Worm (Caenorhabditis elegans) whole organism, young adult: ENCODE data around the gene paa-1.

Experiments used
- B0019.2 ChIP-seq: fragments of 200-800 bp; sonication (Bioruptor generic); conservative IDR thresholded peaks from 2 replicates; pipeline ENCODE4 v1.3.6; 2022; ENCODE audit warnings: missing genetic modification reagents, missing genetic modification characterization, missing compliant biosample characterization
- C17E4.6 ChIP-seq: fragments of 200-800 bp; sonication (Bioruptor generic); IDR thresholded peaks from 2 replicates; pipeline ENCODE4 v1.3.6; 2022; ENCODE audit warnings: missing genetic modification reagents, missing genetic modification characterization, missing compliant biosample characterization
- D2030.7 ChIP-seq: fragments of 200-800 bp; sonication (Bioruptor generic); IDR thresholded peaks from 2 replicates; pipeline ENCODE4 v1.3.6; 2022; ENCODE audit warnings: missing genetic modification reagents, missing genetic modification characterization, missing compliant biosample characterization
- K12H6.12 ChIP-seq: fragments of 200-800 bp; sonication (Bioruptor generic); optimal IDR thresholded peaks from 2 replicates; lab custom pipeline; 2018; ENCODE audit warnings: mild to moderate bottlenecking, missing genetic modification characterization, missing compliant biosample characterization
- T26A5.8 ChIP-seq: sonication (generic microtip); optimal IDR thresholded peaks from 2 replicates; lab custom pipeline; 2016; ENCODE audit warnings: missing genetic modification characterization, missing compliant biosample characterization
- Y53G8AR.9 ChIP-seq: fragments of 200-800 bp; sonication (Bioruptor generic); conservative IDR thresholded peaks from 2 replicates; pipeline ENCODE4 v1.3.6; 2022; ENCODE audit warnings: missing genetic modification reagents, missing genetic modification characterization, missing compliant biosample characterization
- Y95B8A.8 ChIP-seq: fragments of 200-800 bp; sonication (Bioruptor generic); IDR thresholded peaks from 2 replicates; pipeline ENCODE4 v1.3.6; 2022; ENCODE audit warnings: missing genetic modification reagents, missing genetic modification characterization, missing compliant biosample characterization
- ZK185.1 ChIP-seq: sonication (generic microtip); optimal IDR thresholded peaks from 2 replicates; lab custom pipeline; 2016; ENCODE audit warnings: mild to moderate bottlenecking, missing genetic modification characterization, missing compliant biosample characterization; ENCODE audit not compliant: poor library complexity, severe bottlenecking
- akir-1 ChIP-seq: fragments of 200-800 bp; sonication (Bioruptor generic); optimal IDR thresholded peaks from 2 replicates; lab custom pipeline; 2018; ENCODE audit warnings: mild to moderate bottlenecking, missing genetic modification characterization, moderate library complexity, missing compliant biosample characterization
- ama-1 ChIP-seq, 3 experiments: fragments of 150-350 bp in 1 of 3; sonication (generic microtip) in 2 of 3; optimal IDR thresholded peaks; 2 replicates each; lab custom pipeline; 2014 to 2018; ENCODE audit warnings: missing biosample characterization in 2 of 3, missing genetic modification characterization in 2 of 3, missing genetic modification reagents in 2 of 3
- atf-7 ChIP-seq: sonication (generic microtip); optimal IDR thresholded peaks from 2 replicates; lab custom pipeline; 2017; ENCODE audit warnings: mild to moderate bottlenecking, missing genetic modification characterization, missing compliant biosample characterization
- athp-1 ChIP-seq: sonication (generic microtip); optimal IDR thresholded peaks from 2 replicates; lab custom pipeline; 2017; ENCODE audit warnings: mild to moderate bottlenecking, missing genetic modification characterization, missing compliant biosample characterization
- bed-2 ChIP-seq: fragments of 200-800 bp; sonication (Bioruptor generic); IDR thresholded peaks from 2 replicates; pipeline ENCODE4 v1.3.6; 2022; ENCODE audit warnings: missing genetic modification reagents, missing genetic modification characterization, missing compliant biosample characterization
- ccch-3 ChIP-seq: fragments of 200-800 bp; sonication (Bioruptor generic); optimal IDR thresholded peaks from 2 replicates; lab custom pipeline; 2018; ENCODE audit warnings: mild to moderate bottlenecking, missing genetic modification characterization, missing compliant biosample characterization
- cebp-1 ChIP-seq, 2 experiments: fragments of 200-800 bp in 1 of 2; sonication (Bioruptor generic) in 1 of 2; sonication (generic microtip) in 1 of 2; IDR thresholded peaks in 1 of 2; optimal IDR thresholded peaks in 1 of 2; 2 replicates each; pipeline versions ENCODE4 v1.3.6 to Lab custom; 2017 to 2022; ENCODE audit warnings: missing compliant biosample characterization in 2 of 2, missing genetic modification characterization in 2 of 2, mild to moderate bottlenecking in 1 of 2, missing genetic modification reagents in 1 of 2, moderate library complexity in 1 of 2
- cebp-2 ChIP-seq: fragments of 200-800 bp; sonication (Bioruptor generic); IDR thresholded peaks from 2 replicates; pipeline ENCODE4 v1.3.6; 2022; ENCODE audit warnings: missing genetic modification characterization, missing compliant biosample characterization
- ceh-100 ChIP-seq: fragments of 200-800 bp; sonication (Bioruptor generic); IDR thresholded peaks from 2 replicates; pipeline ENCODE4 v1.3.6; 2022; ENCODE audit warnings: missing genetic modification reagents, missing genetic modification characterization, missing compliant biosample characterization
- ceh-27 ChIP-seq: fragments of 200-800 bp; sonication (Bioruptor generic); optimal IDR thresholded peaks from 2 replicates; lab custom pipeline; 2018; ENCODE audit warnings: mild to moderate bottlenecking, missing genetic modification characterization, moderate library complexity, missing compliant biosample characterization
- ceh-79 ChIP-seq: sonication (generic microtip); optimal IDR thresholded peaks from 2 replicates; lab custom pipeline; 2017; ENCODE audit warnings: mild to moderate bottlenecking, missing genetic modification characterization, missing compliant biosample characterization
- ceh-91 ChIP-seq: fragments of 200-800 bp; sonication (Bioruptor generic); IDR thresholded peaks from 2 replicates; pipeline ENCODE4 v1.3.6; 2022; ENCODE audit warnings: missing genetic modification reagents, missing genetic modification characterization, missing compliant biosample characterization
- dox-1 ChIP-seq: fragments of 200-800 bp; sonication (Bioruptor generic); IDR thresholded peaks from 2 replicates; pipeline ENCODE4 v1.3.6; 2022; ENCODE audit warnings: missing genetic modification reagents, missing genetic modification characterization, missing compliant biosample characterization
- dpl-1 ChIP-seq: fragments of 150-350 bp; optimal IDR thresholded peaks from 2 replicates; lab custom pipeline; 2014; ENCODE audit warnings: missing biosample characterization, missing genetic modification reagents, missing genetic modification characterization
- ekl-4 ChIP-seq: fragments of 200-800 bp; sonication (Bioruptor generic); IDR thresholded peaks from 2 replicates; pipeline ENCODE4 v1.3.6; 2022; ENCODE audit warnings: missing genetic modification reagents, missing genetic modification characterization, missing compliant biosample characterization
- ets-4 ChIP-seq: fragments of 200-800 bp; sonication (Bioruptor generic); optimal IDR thresholded peaks from 2 replicates; lab custom pipeline; 2018; ENCODE audit warnings: mild to moderate bottlenecking, missing genetic modification characterization, missing compliant biosample characterization
- fkh-3 ChIP-seq: sonication (generic microtip); optimal IDR thresholded peaks from 2 replicates; lab custom pipeline; 2016; ENCODE audit warnings: mild to moderate bottlenecking, missing genetic modification characterization, missing compliant biosample characterization
- hlh-12 ChIP-seq: sonication (generic microtip); optimal IDR thresholded peaks from 2 replicates; lab custom pipeline; 2016; ENCODE audit warnings: missing genetic modification characterization, missing compliant biosample characterization
- hmg-1.2 ChIP-seq: fragments of 200-800 bp; sonication (Bioruptor generic); IDR thresholded peaks from 2 replicates; pipeline ENCODE4 v1.3.6; 2022; ENCODE audit warnings: missing genetic modification reagents, missing genetic modification characterization, missing compliant biosample characterization
- hrde-1 ChIP-seq: sonication (generic microtip); optimal IDR thresholded peaks from 2 replicates; lab custom pipeline; 2016; ENCODE audit warnings: missing genetic modification characterization, mild to moderate bottlenecking, missing compliant biosample characterization, moderate library complexity, missing genotype, missing genetic modification reagents, borderline replicate concordance
- lin-35 ChIP-seq, 3 experiments: fragments of 150-350 bp in 2 of 3; sonication (generic microtip) in 1 of 3; optimal IDR thresholded peaks; 2 replicates each; lab custom pipeline; 2014 to 2018; ENCODE audit warnings: missing biosample characterization in 3 of 3, missing genetic modification characterization in 3 of 3, missing genetic modification reagents in 3 of 3
- lin-40 ChIP-seq: sonication (generic microtip); optimal IDR thresholded peaks from 2 replicates; lab custom pipeline; 2016; ENCODE audit warnings: missing genetic modification characterization, mild to moderate bottlenecking, missing compliant biosample characterization, missing genotype, missing genetic modification reagents
- lin-54 ChIP-seq: fragments of 200-800 bp; sonication (Bioruptor generic); optimal IDR thresholded peaks from 2 replicates; lab custom pipeline; 2018; ENCODE audit warnings: mild to moderate bottlenecking, missing genetic modification characterization, missing compliant biosample characterization
- lsl-1 ChIP-seq: fragments of 200-800 bp; sonication (Bioruptor generic); optimal IDR thresholded peaks from 2 replicates; lab custom pipeline; 2018; ENCODE audit warnings: mild to moderate bottlenecking, missing genetic modification characterization, moderate library complexity, missing compliant biosample characterization
- madf-10 ChIP-seq: sonication (generic microtip); optimal IDR thresholded peaks from 2 replicates; lab custom pipeline; 2016; ENCODE audit warnings: mild to moderate bottlenecking, missing genetic modification characterization, missing compliant biosample characterization
- madf-8 ChIP-seq: fragments of 200-800 bp; sonication (Bioruptor generic); conservative IDR thresholded peaks from 2 replicates; pipeline ENCODE4 v1.3.6; 2022; ENCODE audit warnings: missing genetic modification reagents, missing genetic modification characterization, missing compliant biosample characterization
- mcd-1 ChIP-seq: fragments of 200-800 bp; sonication (Bioruptor generic); IDR thresholded peaks from 2 replicates; pipeline ENCODE4 v1.3.6; 2022; ENCODE audit warnings: missing genetic modification reagents, missing genetic modification characterization, missing compliant biosample characterization
- mes-4 ChIP-seq: sonication (generic microtip); optimal IDR thresholded peaks from 2 replicates; lab custom pipeline; 2016; ENCODE audit warnings: missing genotype, missing genetic modification characterization, missing compliant biosample characterization
- mxl-1 ChIP-seq: sonication (generic microtip); optimal IDR thresholded peaks from 2 replicates; lab custom pipeline; 2016; ENCODE audit warnings: missing genetic modification characterization, missing compliant biosample characterization
- nhr-80 ChIP-seq: sonication (generic microtip); optimal IDR thresholded peaks from 2 replicates; lab custom pipeline; 2016; ENCODE audit warnings: missing genetic modification characterization, missing compliant biosample characterization
- nhr-90 ChIP-seq: sonication (generic microtip); optimal IDR thresholded peaks from 2 replicates; lab custom pipeline; 2016; ENCODE audit warnings: missing genotype, mild to moderate bottlenecking, missing genetic modification characterization, missing compliant biosample characterization
- pha-4 ChIP-seq: fragments of 150-350 bp; sonication (generic microtip); optimal IDR thresholded peaks from 2 replicates; lab custom pipeline; 2014; ENCODE audit warnings: missing biosample characterization, missing genetic modification reagents, missing genetic modification characterization
- repo-1 ChIP-seq: sonication (generic microtip); optimal IDR thresholded peaks from 2 replicates; lab custom pipeline; 2017; ENCODE audit warnings: mild to moderate bottlenecking, missing genetic modification characterization, missing compliant biosample characterization
- sptf-2 ChIP-seq: fragments of 200-800 bp; sonication (Bioruptor generic); optimal IDR thresholded peaks from 2 replicates; lab custom pipeline; 2018; ENCODE audit warnings: mild to moderate bottlenecking, missing genetic modification characterization, missing compliant biosample characterization
- tbp1 ChIP-seq: fragments of 200-800 bp; sonication (Bioruptor generic); optimal IDR thresholded peaks from 2 replicates; lab custom pipeline; 2018; ENCODE audit warnings: mild to moderate bottlenecking, missing genetic modification characterization, missing compliant biosample characterization
- tlf-1 ChIP-seq: fragments of 200-800 bp; sonication (Bioruptor generic); optimal IDR thresholded peaks from 2 replicates; lab custom pipeline; 2018; ENCODE audit warnings: mild to moderate bottlenecking, missing genetic modification characterization, missing compliant biosample characterization
- unc-130 ChIP-seq: sonication (generic microtip); optimal IDR thresholded peaks from 2 replicates; lab custom pipeline; 2016; ENCODE audit warnings: missing genetic modification reagents, missing genetic modification characterization, missing compliant biosample characterization
- zfh-2 ChIP-seq: fragments of 200-800 bp; sonication (Bioruptor generic); conservative IDR thresholded peaks from 2 replicates; pipeline ENCODE4 v1.3.6; 2022; ENCODE audit warnings: missing genetic modification reagents, missing genetic modification characterization, missing compliant biosample characterization
- ztf-6 ChIP-seq: fragments of 200-800 bp; sonication (Bioruptor generic); IDR thresholded peaks from 2 replicates; pipeline ENCODE4 v1.3.6; 2022; ENCODE audit warnings: missing genetic modification reagents, missing genetic modification characterization, missing compliant biosample characterization

paa-1 gene

ce11 chrIII:5448177-5448576 lies 2.4 kb upstream of the paa-1 start, which contains the start of gene skpt-1 (continued):
- TF ChIP-seq D2030.7 (GFP tag; lab: Robert Waterston, UW) (peak; percentile 97), mcd-1 (GFP tag; lab: Robert Waterston, UW) (peak; percentile 97), Y53G8AR.9 (GFP tag; lab: Robert Waterston, UW) (peak; percentile 87), ets-4 (no peak), hlh-12 (tag; lab: Kevin White, UChicago) (no peak), B0019.2 (GFP tag; lab: Robert Waterston, UW) (peak; percentile 94), mxl-1 (tag; lab: Kevin White, UChicago) (no peak), ama-1 (optimal IDR thresholded peaks at IDR 0.05; lab: Kevin White, UChicago) (no peak), ama-1 (GFP tag; optimal IDR thresholded peaks at IDR 0.05; lab: Kevin White, UChicago) (no peak), ceh-100 (GFP tag; lab: Robert Waterston, UW) (peak; percentile 63; the same call in 1 of the 2 replicates), ekl-4 (GFP tag; lab: Robert Waterston, UW) (peak; percentile 90), ccch-3 (no peak), madf-8 (GFP tag; lab: Robert Waterston, UW) (peak; percentile 97), akir-1 (GFP tag; lab: Kevin White, UChicago) (no peak), tbp1 (GFP tag; lab: Kevin White, UChicago) (peak; percentile 60), lin-40 (tag; lab: Kevin White, UChicago) (no peak), Y95B8A.8 (peak; percentile 91; the same call in 1 of the 2 replicates), fkh-3 (tag; lab: Kevin White, UChicago) (no peak), nhr-90 (tag; lab: Kevin White, UChicago) (no peak), atf-7 (tag; lab: Kevin White, UChicago) (no peak), C17E4.6 (GFP tag; lab: Robert Waterston, UW) (peak; percentile 77; the same call in 1 of the 2 replicates), hrde-1 (peak; percentile 54), cebp-1 (GFP tag; IDR thresholded peaks at IDR 0.05; lab: Robert Waterston, UW) (no peak), cebp-1 (tag; optimal IDR thresholded peaks at IDR 0.05; lab: Kevin White, UChicago) (peak; percentile 11), tlf-1 (GFP tag; lab: Kevin White, UChicago) (peak; percentile 92), T26A5.8 (no peak), dpl-1 (GFP tag; lab: Kevin White, UChicago) (peak; percentile 97), athp-1 (peak; percentile 58), cebp-2 (GFP tag; lab: Robert Waterston, UW) (no peak), sptf-2 (no peak), repo-1 (tag; lab: Kevin White, UChicago) (no peak), unc-130 (peak; percentile 64), bed-2 (GFP tag; lab: Robert Waterston, UW) (0 out of 2 replicates have a peak, but pooled peaks have one; percentile 34)

- TF ChIP-seq tlf-1 (GFP tag; lab: Kevin White, UChicago) (no peak), hmg-1.2 (GFP tag; lab: Robert Waterston, UW) (peak; percentile 76; the same call in 1 of the 2 replicates), zfh-2 (peak; percentile 77), tbp1 (GFP tag; lab: Kevin White, UChicago) (peak; percentile 21), ceh-27 (GFP tag; lab: Kevin White, UChicago) (peak; percentile 22), ceh-91 (GFP tag; lab: Robert Waterston, UW) (no peak), hlh-12 (tag; lab: Kevin White, UChicago) (no peak), pha-4 (tag; lab: Kevin White, UChicago) (no peak), lin-35 (GFP tag; optimal IDR thresholded peaks at IDR 0.05; lab: Kevin White, UChicago) (peak in 1 of 3 experiments; percentile 43), dox-1 (peak; percentile 24; the same call in 1 of the 2 replicates), ceh-79 (tag; lab: Kevin White, UChicago) (no peak), cebp-1 (GFP tag; IDR thresholded peaks at IDR 0.05; lab: Robert Waterston, UW) (0 out of 2 replicates have a peak, but pooled peaks have one; percentile 13), cebp-1 (tag; optimal IDR thresholded peaks at IDR 0.05; lab: Kevin White, UChicago) (peak; percentile 81), madf-10 (peak; percentile 13), lsl-1 (GFP tag; lab: Kevin White, UChicago) (no peak), hrde-1 (no peak), lin-54 (GFP tag; lab: Kevin White, UChicago) (peak; percentile 51), mes-4 (no peak), nhr-80 (tag; lab: Kevin White, UChicago) (peak; percentile 31), K12H6.12 (tag; lab: Kevin White, UChicago) (no peak), ZK185.1 (peak; percentile 15), ztf-6 (no peak)
Observed at ce11 chrIII:5449762-5450308, 695 bp upstream of the paa-1 start, which contains the start of gene F48E8.8. Gene F48E8.8, minus strand, starts transcription at chrIII:5449812.
